Fruit fly (Drosophila melanogaster) whole organism, prepupa: ENCODE measurements around the gene Ada1-1.

Source experiments
- Blimp-1 ChIP-seq: fragments of 200-800 bp; sonication (Bioruptor generic); optimal IDR thresholded peaks from 3 replicates; lab custom pipeline; 2017; ENCODE audit warnings: missing biosample characterization, missing genetic modification characterization, mild to moderate bottlenecking, moderate library complexity, missing genetic modification reagents
- CG10631 ChIP-seq: fragments of 200-800 bp; sonication (Bioruptor generic); optimal IDR thresholded peaks from 2 replicates; lab custom pipeline; 2016; ENCODE audit warnings: missing biosample characterization, missing genetic modification characterization
- CG10669 ChIP-seq: fragments of 200-800 bp; sonication (Bioruptor generic); optimal IDR thresholded peaks from 3 replicates; lab custom pipeline; 2018; ENCODE audit warnings: missing biosample characterization, mild to moderate bottlenecking, missing genetic modification characterization, moderate library complexity
- CG11294 ChIP-seq: fragments of 200-800 bp; sonication (Bioruptor generic); IDR thresholded peaks from 2 replicates; pipeline ENCODE4 v1.3.6; 2022; ENCODE audit warnings: missing biosample characterization, missing genetic modification characterization
- CG11762 ChIP-seq: fragments of 200-800 bp; sonication (Bioruptor generic); optimal IDR thresholded peaks from 3 replicates; lab custom pipeline; 2016; ENCODE audit warnings: missing biosample characterization, missing genetic modification characterization; ENCODE audit not compliant: insufficient read depth
- CG11902 ChIP-seq: fragments of 200-800 bp; sonication (Bioruptor generic); optimal IDR thresholded peaks from 3 replicates; lab custom pipeline; 2016; ENCODE audit warnings: missing biosample characterization, missing genetic modification characterization
- CG15336 ChIP-seq: fragments of 200-800 bp; sonication (Bioruptor generic); IDR thresholded peaks from 2 replicates; pipeline ENCODE4 v1.3.6; 2022; ENCODE audit warnings: missing biosample characterization, missing genetic modification characterization
- CG1621 ChIP-seq: fragments of 200-800 bp; sonication (Bioruptor generic); optimal IDR thresholded peaks from 3 replicates; lab custom pipeline; 2018; ENCODE audit warnings: missing biosample characterization, mild to moderate bottlenecking, missing genetic modification characterization
- CG16779 ChIP-seq: fragments of 200-800 bp; sonication (Bioruptor generic); optimal IDR thresholded peaks from 3 replicates; lab custom pipeline; 2017; ENCODE audit warnings: missing biosample characterization, mild to moderate bottlenecking, missing genetic modification characterization
- CG32006 ChIP-seq: fragments of 200-800 bp; sonication (Bioruptor generic); optimal IDR thresholded peaks from 3 replicates; lab custom pipeline; 2017; ENCODE audit warnings: missing biosample characterization, mild to moderate bottlenecking, missing genetic modification characterization
- CG3919 ChIP-seq: fragments of 200-800 bp; sonication (Bioruptor generic); optimal IDR thresholded peaks from 3 replicates; lab custom pipeline; 2016; ENCODE audit warnings: missing biosample characterization, missing genetic modification characterization
- CG4318 ChIP-seq: fragments of 200-800 bp; sonication (Bioruptor generic); optimal IDR thresholded peaks from 3 replicates; lab custom pipeline; 2017; ENCODE audit warnings: missing biosample characterization, mild to moderate bottlenecking, missing genetic modification characterization
- CG6163 ChIP-seq: fragments of 200-800 bp; sonication (Bioruptor generic); IDR thresholded peaks from 3 replicates; pipeline ENCODE4 v1.3.6; 2022; ENCODE audit warnings: missing biosample characterization, missing genetic modification characterization
- CG6808 ChIP-seq: fragments of 200-800 bp; sonication (Bioruptor generic); optimal IDR thresholded peaks from 3 replicates; lab custom pipeline; 2017; ENCODE audit warnings: missing biosample characterization, missing genetic modification characterization, mild to moderate bottlenecking, moderate library complexity, missing genetic modification reagents
- CG6854 ChIP-seq: fragments of 200-800 bp; sonication (Bioruptor generic); optimal IDR thresholded peaks from 2 replicates; lab custom pipeline; 2017; ENCODE audit warnings: missing biosample characterization, mild to moderate bottlenecking, missing genetic modification characterization
- CG7368 ChIP-seq: fragments of 200-800 bp; sonication (Bioruptor generic); optimal IDR thresholded peaks from 3 replicates; lab custom pipeline; 2016; ENCODE audit warnings: missing biosample characterization, missing genetic modification characterization
- CG8119 ChIP-seq: fragments of 200-800 bp; sonication (Bioruptor generic); IDR thresholded peaks from 3 replicates; pipeline ENCODE4 v1.3.6; 2022; ENCODE audit warnings: missing biosample characterization, missing genetic modification characterization
- CG8319 ChIP-seq: fragments of 200-800 bp; sonication (Bioruptor generic); optimal IDR thresholded peaks from 3 replicates; lab custom pipeline; 2016; ENCODE audit warnings: missing biosample characterization, missing genetic modification characterization
- CG8632 ChIP-seq: fragments of 200-800 bp; sonication (Bioruptor generic); optimal IDR thresholded peaks from 3 replicates; lab custom pipeline; 2016; ENCODE audit warnings: missing biosample characterization, missing genetic modification characterization
- CG9139 ChIP-seq: fragments of 200-800 bp; sonication (Bioruptor generic); optimal IDR thresholded peaks from 3 replicates; lab custom pipeline; 2017; ENCODE audit warnings: missing biosample characterization, mild to moderate bottlenecking, missing genetic modification characterization
- Eip75B ChIP-seq: fragments of 200-800 bp; sonication (Bioruptor generic); optimal IDR thresholded peaks from 3 replicates; lab custom pipeline; 2016; ENCODE audit warnings: missing biosample characterization, missing genetic modification characterization
- Eip93F ChIP-seq: fragments of 200-800 bp; sonication (Bioruptor generic); optimal IDR thresholded peaks from 2 replicates; lab custom pipeline; 2016; ENCODE audit warnings: missing biosample characterization, mild to moderate bottlenecking, missing genetic modification characterization
- Ets21C ChIP-seq: fragments of 200-800 bp; sonication (Bioruptor generic); optimal IDR thresholded peaks from 3 replicates; lab custom pipeline; 2016; ENCODE audit warnings: missing biosample characterization, missing genetic modification characterization
- Gug ChIP-seq: fragments of 200-800 bp; sonication (Bioruptor generic); IDR thresholded peaks from 2 replicates; pipeline ENCODE4 v1.3.6; 2022; ENCODE audit warnings: missing biosample characterization, missing genetic modification characterization
- Hr39 ChIP-seq: fragments of 200-800 bp; sonication (Bioruptor generic); optimal IDR thresholded peaks from 2 replicates; lab custom pipeline; 2016; ENCODE audit warnings: missing biosample characterization, missing genetic modification characterization
- Lpt ChIP-seq: fragments of 200-800 bp; sonication (Bioruptor generic); optimal IDR thresholded peaks from 3 replicates; lab custom pipeline; 2016; ENCODE audit warnings: missing biosample characterization, missing genetic modification characterization
- Met ChIP-seq: fragments of 200-800 bp; sonication (Bioruptor generic); optimal IDR thresholded peaks from 3 replicates; lab custom pipeline; 2016; ENCODE audit warnings: missing biosample characterization, missing genetic modification characterization
- Smox ChIP-seq: fragments of 200-800 bp; sonication (Bioruptor generic); optimal IDR thresholded peaks from 3 replicates; lab custom pipeline; 2016; ENCODE audit warnings: missing biosample characterization, missing genetic modification characterization
- Sox102F ChIP-seq: fragments of 200-800 bp; sonication (Bioruptor generic); optimal IDR thresholded peaks from 2 replicates; lab custom pipeline; 2016; ENCODE audit warnings: missing biosample characterization, mild to moderate bottlenecking, missing genetic modification characterization
- Sox14 ChIP-seq: fragments of 200-800 bp; sonication (Bioruptor generic); optimal IDR thresholded peaks from 3 replicates; lab custom pipeline; 2016; ENCODE audit warnings: missing biosample characterization, missing genetic modification characterization
- achi ChIP-seq: fragments of 200-800 bp; sonication (Bioruptor generic); optimal IDR thresholded peaks from 3 replicates; lab custom pipeline; 2016; ENCODE audit warnings: missing biosample characterization, missing genetic modification characterization
- acj6 ChIP-seq: fragments of 200-800 bp; sonication (Bioruptor generic); optimal IDR thresholded peaks from 3 replicates; lab custom pipeline; 2016; ENCODE audit warnings: missing biosample characterization, missing genetic modification characterization
- cyc ChIP-seq: fragments of 200-800 bp; sonication (Bioruptor generic); optimal IDR thresholded peaks from 3 replicates; lab custom pipeline; 2016; ENCODE audit warnings: missing biosample characterization, missing genetic modification characterization
- dac ChIP-seq: fragments of 200-800 bp; sonication (Bioruptor generic); optimal IDR thresholded peaks from 2 replicates; lab custom pipeline; 2017; ENCODE audit warnings: missing biosample characterization, mild to moderate bottlenecking, missing genetic modification characterization
- dsx ChIP-seq: fragments of 200-800 bp; optimal IDR thresholded peaks from 3 replicates; lab custom pipeline; 2019; ENCODE audit warnings: missing biosample characterization, mild to moderate bottlenecking, missing genetic modification characterization, moderate library complexity; ENCODE audit not compliant: poor library complexity, severe bottlenecking
- eg ChIP-seq: fragments of 200-800 bp; sonication (Bioruptor generic); IDR thresholded peaks from 3 replicates; pipeline ENCODE4 v1.3.6; 2022; ENCODE audit warnings: missing biosample characterization, missing genetic modification characterization
- esn ChIP-seq: fragments of 200-800 bp; sonication (Bioruptor generic); optimal IDR thresholded peaks from 2 replicates; lab custom pipeline; 2016; ENCODE audit warnings: missing biosample characterization, mild to moderate bottlenecking, missing genetic modification characterization, moderate library complexity
- fd59A ChIP-seq: fragments of 200-800 bp; sonication (Bioruptor generic); optimal IDR thresholded peaks from 2 replicates; lab custom pipeline; 2017; ENCODE audit warnings: missing biosample characterization, mild to moderate bottlenecking, missing genetic modification characterization, missing genetic modification reagents
- fd85E ChIP-seq: fragments of 200-800 bp; sonication (Bioruptor generic); optimal IDR thresholded peaks from 3 replicates; lab custom pipeline; 2016; ENCODE audit warnings: missing biosample characterization, missing genetic modification characterization
- fkh ChIP-seq: fragments of 200-800 bp; sonication (Bioruptor generic); optimal IDR thresholded peaks from 3 replicates; lab custom pipeline; 2017; ENCODE audit warnings: missing biosample characterization, mild to moderate bottlenecking, missing genetic modification characterization, moderate library complexity
- net ChIP-seq: fragments of 200-800 bp; sonication (Bioruptor generic); optimal IDR thresholded peaks from 3 replicates; lab custom pipeline; 2016; ENCODE audit warnings: missing biosample characterization, missing genetic modification characterization
- salr ChIP-seq, 2 experiments: fragments of 200-800 bp; sonication (Bioruptor generic); optimal IDR thresholded peaks; 3 replicates each; lab custom pipeline; 2016 to 2018; ENCODE audit warnings: missing biosample characterization in 2 of 2, missing genetic modification characterization in 2 of 2, mild to moderate bottlenecking in 1 of 2
- spab ChIP-seq: fragments of 200-800 bp; sonication (Bioruptor generic); optimal IDR thresholded peaks from 2 replicates; lab custom pipeline; 2017; ENCODE audit warnings: missing biosample characterization, mild to moderate bottlenecking, missing genetic modification characterization, missing genetic modification reagents
- ss ChIP-seq, 2 experiments: fragments of 200-800 bp; sonication (Bioruptor generic); optimal IDR thresholded peaks; 2 replicates in 1 of 2; 3 replicates in 1 of 2; lab custom pipeline; 2017 to 2018; ENCODE audit warnings: mild to moderate bottlenecking in 2 of 2, missing biosample characterization in 2 of 2, missing genetic modification characterization in 2 of 2, moderate library complexity in 1 of 2
- svp ChIP-seq: fragments of 200-800 bp; sonication (Bioruptor generic); peaks from one replicate; lab custom pipeline; 2016; ENCODE audit warnings: missing biosample characterization, missing genetic modification characterization
- topi ChIP-seq: fragments of 200-800 bp; sonication (Bioruptor generic); optimal IDR thresholded peaks from 3 replicates; lab custom pipeline; 2016; ENCODE audit warnings: missing biosample characterization, missing genetic modification characterization
- vri ChIP-seq: fragments of 200-800 bp; sonication (Bioruptor generic); optimal IDR thresholded peaks from 3 replicates; lab custom pipeline; 2016; ENCODE audit warnings: missing biosample characterization, mild to moderate bottlenecking, missing genetic modification characterization

The Ada1-1 gene

DNA sequence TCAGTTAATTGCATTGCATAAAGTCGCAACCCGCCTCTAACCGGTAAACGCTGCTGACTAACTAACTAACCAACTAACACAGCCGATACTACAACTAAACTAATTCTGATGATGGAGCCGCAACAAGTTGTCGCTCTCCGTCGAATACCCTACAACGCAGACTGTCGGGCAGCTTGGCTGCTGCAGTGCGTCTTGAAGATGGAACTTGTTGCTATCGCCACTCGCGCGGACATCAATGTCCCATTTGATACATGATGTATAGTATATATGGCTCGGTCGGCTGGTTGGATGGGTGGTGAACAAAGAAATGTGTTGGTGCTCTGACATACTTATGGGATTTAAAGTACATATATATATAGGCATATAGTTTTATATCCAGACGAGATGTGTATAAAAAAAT, 28.9 kb downstream of the Ada1-1 start (continued):
- TF ChIP-seq fd59A (GFP tag; lab: Kevin White, UChicago) = peak; percentile 25
- TF ChIP-seq net = peak; percentile 49
- TF ChIP-seq cyc (GFP tag; lab: Kevin White, UChicago) = peak; percentile 17
- no peak for TF ChIP-seq CG8319 (GFP tag; lab: Kevin White, UChicago)
- TF ChIP-seq CG3919 (GFP tag; lab: Kevin White, UChicago) = peak; percentile 42
- no peak for TF ChIP-seq CG11902 (GFP tag; lab: Kevin White, UChicago)
- peak; percentile 8 for TF ChIP-seq achi
- TF ChIP-seq Blimp-1 (GFP tag; lab: Kevin White, UChicago) = no peak
- peak; percentile 4 for TF ChIP-seq Eip75B
- peak; percentile 33 for TF ChIP-seq CG6808 (GFP tag; lab: Kevin White, UChicago)
- no peak for TF ChIP-seq vri (GFP tag; lab: Kevin White, UChicago)
- TF ChIP-seq Lpt (GFP tag; lab: Kevin White, UChicago) = peak; percentile 31
- TF ChIP-seq CG4318 (GFP tag; lab: Kevin White, UChicago) = no peak
- TF ChIP-seq CG15336 = peak; percentile 49
- TF ChIP-seq Hr39 = no peak
- TF ChIP-seq CG6854 = no peak
- no peak for TF ChIP-seq CG16779
- TF ChIP-seq Eip93F (GFP tag; lab: Kevin White, UChicago) = no peak
- TF ChIP-seq esn (GFP tag; lab: Kevin White, UChicago) = peak; percentile 51
- TF ChIP-seq Met (GFP tag; lab: Kevin White, UChicago) = no peak
- TF ChIP-seq eg (GFP tag; lab: Robert Waterston, UW) = peak; percentile 70; the same call in 2 of the 3 replicates
- peak; percentile 41 for TF ChIP-seq dsx (GFP tag; lab: Kevin White, UChicago)
- TF ChIP-seq Sox102F = peak; percentile 4
- no peak for TF ChIP-seq CG8632
- no peak for TF ChIP-seq Smox
- peak; percentile 27 for TF ChIP-seq spab
- TF ChIP-seq CG9139 = no peak
- TF ChIP-seq fkh (GFP tag; lab: Kevin White, UChicago) = no peak
- TF ChIP-seq CG8119 (GFP tag; lab: Robert Waterston, UW) = no peak

DNA sequence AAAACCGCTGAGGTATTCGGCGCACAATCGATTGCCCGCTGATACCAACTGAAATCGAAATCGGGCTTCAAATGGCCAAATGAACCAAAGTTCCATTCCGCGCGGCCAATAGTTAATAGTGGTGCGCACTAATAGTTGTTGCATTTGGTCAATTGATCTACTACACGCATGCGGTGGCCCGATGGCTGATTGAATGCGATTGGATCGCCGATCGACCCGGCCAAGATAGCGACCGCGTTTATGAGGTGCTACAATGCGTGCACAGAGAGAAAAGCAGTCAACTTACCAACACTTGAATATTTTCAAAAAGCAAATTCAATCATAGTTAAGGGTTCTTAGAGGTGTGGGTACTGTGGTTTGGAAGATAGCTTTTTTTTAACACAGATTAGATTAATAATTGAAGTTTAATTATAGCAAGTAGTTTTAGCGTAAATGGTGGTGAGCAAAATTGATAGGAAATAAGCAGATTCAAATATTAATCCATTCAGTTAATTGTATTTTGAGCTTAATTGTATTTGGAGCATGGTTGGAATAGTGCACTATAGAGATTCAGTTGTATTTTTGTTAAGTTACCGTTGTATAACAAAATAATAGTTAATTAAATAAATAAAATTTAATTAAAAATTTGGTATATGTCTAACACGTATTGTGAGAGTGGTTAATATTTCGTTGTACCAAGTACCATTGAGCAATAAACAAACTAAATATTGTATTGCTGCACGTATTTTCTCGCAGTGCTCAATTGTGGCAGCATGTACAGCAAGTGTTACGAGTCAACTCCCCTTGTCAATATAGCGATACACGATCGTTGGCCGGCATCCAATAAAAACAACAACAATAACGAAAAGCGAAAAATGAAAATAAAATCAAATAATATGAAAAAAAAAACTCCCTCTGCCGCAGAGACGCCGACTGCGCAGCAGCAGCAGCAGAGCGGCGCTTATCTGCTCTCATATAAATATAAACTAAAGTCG, 30.1 kb downstream of the Ada1-1 start:
- peak; percentile 81 for TF ChIP-seq Hr39
- TF ChIP-seq Eip93F (GFP tag; lab: Kevin White, UChicago) = peak; percentile 29
- TF ChIP-seq Gug (GFP tag; lab: Robert Waterston, UW) = peak; percentile 56
- peak; percentile 70 for TF ChIP-seq CG10669
- peak; percentile 67 for TF ChIP-seq CG16779
- TF ChIP-seq topi = peak; percentile 75
- peak; percentile 1 for TF ChIP-seq Eip75B
- TF ChIP-seq CG7368 (GFP tag; lab: Kevin White, UChicago) = no peak
- TF ChIP-seq CG32006 (GFP tag; lab: Kevin White, UChicago) = peak; percentile 92
- peak; percentile 84 for TF ChIP-seq esn (GFP tag; lab: Kevin White, UChicago)
- TF ChIP-seq Blimp-1 (GFP tag; lab: Kevin White, UChicago) = peak; percentile 58
- TF ChIP-seq ss (GFP tag; optimal IDR thresholded peaks at IDR 0.05; lab: Kevin White, UChicago) = peak; percentile 91 to 92
- TF ChIP-seq CG6163 (GFP tag; lab: Robert Waterston, UW) = peak; percentile 79; the same call in 2 of the 3 replicates
- TF ChIP-seq dac (GFP tag; lab: Kevin White, UChicago) = no peak
- TF ChIP-seq Ets21C (GFP tag; lab: Kevin White, UChicago) = peak; percentile 62
- TF ChIP-seq fd85E (GFP tag; lab: Kevin White, UChicago) = no peak
- peak; percentile 79 for TF ChIP-seq acj6
- peak; percentile 47 to 88 for TF ChIP-seq salr (GFP tag; optimal IDR thresholded peaks at IDR 0.05; lab: Kevin White, UChicago)
- peak; percentile 75 for TF ChIP-seq spab
- TF ChIP-seq dsx (GFP tag; lab: Kevin White, UChicago) = peak; percentile 79
- peak; percentile 82 for TF ChIP-seq CG10631 (GFP tag; lab: Kevin White, UChicago)
- TF ChIP-seq Sox14 (GFP tag; lab: Kevin White, UChicago) = peak; percentile 68
- TF ChIP-seq CG11762 (GFP tag; lab: Kevin White, UChicago) = peak; percentile 53
- TF ChIP-seq CG1621 (tag; lab: Kevin White, UChicago) = peak; percentile 46
- TF ChIP-seq CG4318 (GFP tag; lab: Kevin White, UChicago) = peak; percentile 84
- peak; percentile 65 for TF ChIP-seq Smox
- TF ChIP-seq CG11902 (GFP tag; lab: Kevin White, UChicago) = peak; percentile 65
- peak; percentile 50 for TF ChIP-seq CG8319 (GFP tag; lab: Kevin White, UChicago)
- TF ChIP-seq CG11294 = peak; percentile 43
- TF ChIP-seq svp (GFP tag; lab: Kevin White, UChicago) = peak; percentile 87
